Worm (Caenorhabditis elegans) whole organism, mixed stage, embryonic: ENCODE measurements around the gene ets-7.

Experiments
- M03D4.4 ChIP-seq: sonication (generic microtip); optimal IDR thresholded peaks from 2 replicates; lab custom pipeline; 2017; ENCODE audit warnings: mild to moderate bottlenecking, missing genetic modification characterization, missing compliant biosample characterization
- ces-1 ChIP-seq: fragments of 150-350 bp; optimal IDR thresholded peaks from 2 replicates; lab custom pipeline; 2014; ENCODE audit warnings: missing biosample characterization, missing genetic modification reagents, missing genetic modification characterization
- elt-1 ChIP-seq: sonication (generic microtip); optimal IDR thresholded peaks from 2 replicates; lab custom pipeline; 2017; ENCODE audit warnings: missing genetic modification characterization, mild to moderate bottlenecking, missing compliant biosample characterization, antibody characterized with exemption, moderate library complexity, borderline replicate concordance; ENCODE audit not compliant: insufficient read depth
- elt-3 ChIP-seq: fragments of 150-350 bp; optimal IDR thresholded peaks from 2 replicates; lab custom pipeline; 2014; ENCODE audit warnings: missing biosample characterization, missing genetic modification characterization
- hlh-1 ChIP-seq: fragments of 150-350 bp; optimal IDR thresholded peaks from 2 replicates; lab custom pipeline; 2014; ENCODE audit warnings: missing biosample characterization, missing genetic modification reagents, missing genetic modification characterization
- nhr-12 ChIP-seq: fragments of 150-350 bp; optimal IDR thresholded peaks from 2 replicates; lab custom pipeline; 2014; ENCODE audit warnings: missing biosample characterization, missing genetic modification characterization
- nhr-237 ChIP-seq: fragments of 150-350 bp; optimal IDR thresholded peaks from 2 replicates; lab custom pipeline; 2014; ENCODE audit warnings: missing biosample characterization, missing genetic modification characterization
- nhr-28 ChIP-seq: fragments of 150-350 bp; optimal IDR thresholded peaks from 2 replicates; lab custom pipeline; 2014; ENCODE audit warnings: missing biosample characterization, missing genetic modification characterization
- nhr-76 ChIP-seq: sonication (generic microtip); optimal IDR thresholded peaks from 2 replicates; lab custom pipeline; 2017; ENCODE audit warnings: missing biosample characterization, missing genetic modification characterization
- unc-39 ChIP-seq: fragments of 150-350 bp; optimal IDR thresholded peaks from 2 replicates; lab custom pipeline; 2014; ENCODE audit warnings: missing biosample characterization, missing genetic modification characterization
- unc-62 ChIP-seq: fragments of 150-350 bp; optimal IDR thresholded peaks from 2 replicates; lab custom pipeline; 2014; ENCODE audit warnings: missing biosample characterization, missing genetic modification reagents, missing genetic modification characterization
- zip-8 ChIP-seq: fragments of 150-350 bp; optimal IDR thresholded peaks from 2 replicates; lab custom pipeline; 2014; ENCODE audit warnings: missing biosample characterization, missing genetic modification characterization

- TF ChIP-seq ces-1 (GFP tag; lab: Kevin White, UChicago) (no peak), nhr-237 (tag; lab: Kevin White, UChicago) (no peak), nhr-28 (no peak), elt-3 (tag; lab: Kevin White, UChicago) (no peak), zip-8 (tag; lab: Kevin White, UChicago) (no peak), nhr-12 (tag; lab: Kevin White, UChicago) (no peak), unc-62 (GFP tag; lab: Kevin White, UChicago) (no peak), M03D4.4 (no peak), elt-1 (tag; lab: Kevin White, UChicago) (no peak), hlh-1 (tag; lab: Kevin White, UChicago) (no peak), unc-39 (tag; lab: Kevin White, UChicago) (no peak), nhr-76 (tag; lab: Kevin White, UChicago) (no peak)
These were observed 37.3 kb downstream of the ets-7 start for ce11 chrV:7521304-7521703.
